Worm (Caenorhabditis elegans): ENCODE data around the gene srh-42.

- TF ChIP-seq ama-1 (optimal IDR thresholded peaks at IDR 0.05) (no peak), B0310.2 (tag; optimal IDR thresholded peaks at IDR 0.05) (no peak), hmg-4 (GFP tag; optimal IDR thresholded peaks at IDR 0.05) (no peak), pes-1 (GFP tag; IDR thresholded peaks at IDR 0.05) (no peak), flt-1 (GFP tag; IDR thresholded peaks at IDR 0.05) (no peak), sea-1 (GFP tag; conservative IDR thresholded peaks at IDR 0.05) (no peak)
These were observed 5.5 kb upstream of the srh-42 start for ce11 chrII:14294390-14294789.
